Worm (Caenorhabditis elegans): Measurements from ENCODE around the gene C16C8.10.

- no peak for TF ChIP-seq nhr-11 (tag; optimal IDR thresholded peaks at IDR 0.05)
- peak; percentile 26 for TF ChIP-seq fos-1 (tag; optimal IDR thresholded peaks at IDR 0.05)
- TF ChIP-seq nhr-21 (tag; optimal IDR thresholded peaks at IDR 0.05), result peak; percentile 36
- no peak for TF ChIP-seq nhr-12 (tag; optimal IDR thresholded peaks at IDR 0.05)
- no peak for TF ChIP-seq ceh-82 (tag; optimal IDR thresholded peaks at IDR 0.05)
- no peak for TF ChIP-seq elt-3 (tag; optimal IDR thresholded peaks at IDR 0.05)
- TF ChIP-seq lin-13 (GFP tag; optimal IDR thresholded peaks at IDR 0.05), result peak; percentile 78
- no peak for TF ChIP-seq blmp-1 (tag; optimal IDR thresholded peaks at IDR 0.05; ENCODE audit: insufficient read depth)
Observed at ce11 chrII:3502520-3503323, 38.2 kb upstream of the C16C8.10 start, which contains the start of the genes col-71 and Y49F6B.2.

All from whole organism, L2 larva.